Worm (Caenorhabditis elegans) whole organism, L4 larva: Measurements from ENCODE around the gene R144.12.

Experiments
- D1046.2 ChIP-seq: fragments of 200-800 bp; sonication (Bioruptor generic); IDR thresholded peaks from 2 replicates; pipeline ENCODE4 v1.3.6; 2022; ENCODE audit warnings: missing genetic modification characterization, missing compliant biosample characterization
- F10B5.3 ChIP-seq: sonication (generic microtip); optimal IDR thresholded peaks from 2 replicates; lab custom pipeline; 2016; ENCODE audit warnings: mild to moderate bottlenecking, missing genetic modification characterization, missing compliant biosample characterization
- F26F4.8 ChIP-seq: fragments of 200-800 bp; sonication (Bioruptor generic); conservative IDR thresholded peaks from 2 replicates; pipeline ENCODE4 v1.3.6; 2022; ENCODE audit warnings: missing genetic modification characterization, missing compliant biosample characterization
- F37D6.2 ChIP-seq: sonication (generic microtip); optimal IDR thresholded peaks from 2 replicates; lab custom pipeline; 2016; ENCODE audit warnings: mild to moderate bottlenecking, missing genetic modification characterization, missing compliant biosample characterization
- F44E2.7 ChIP-seq: fragments of 200-800 bp; sonication (Bioruptor generic); IDR thresholded peaks from 2 replicates; pipeline ENCODE4 v2.1.2; 2022; ENCODE audit warnings: missing genetic modification characterization, missing compliant biosample characterization
- F49E8.2 ChIP-seq: sonication (generic microtip); optimal IDR thresholded peaks from 2 replicates; lab custom pipeline; 2016; ENCODE audit warnings: missing compliant biosample characterization, mild to moderate bottlenecking, missing genetic modification characterization, borderline replicate concordance
- Y105C5A.15 ChIP-seq: fragments of 200-800 bp; sonication (Bioruptor generic); IDR thresholded peaks from 2 replicates; pipeline ENCODE4 v1.3.6; 2022; ENCODE audit warnings: missing genetic modification characterization, missing compliant biosample characterization
- Y75B8A.6 ChIP-seq: fragments of 200-800 bp; sonication (Bioruptor generic); IDR thresholded peaks from 2 replicates; pipeline ENCODE4 v1.3.6; 2022; ENCODE audit warnings: missing genetic modification reagents, missing genetic modification characterization, missing compliant biosample characterization
- ZK337.2 ChIP-seq: fragments of 200-800 bp; sonication (Bioruptor generic); IDR thresholded peaks from 2 replicates; pipeline ENCODE4 v1.3.6; 2022; ENCODE audit warnings: missing genetic modification reagents, missing genetic modification characterization, missing compliant biosample characterization
- ZK546.5 ChIP-seq, 2 experiments: sonication (generic microtip); optimal IDR thresholded peaks; 2 replicates each; lab custom pipeline; 2017; ENCODE audit warnings: missing biosample characterization in 2 of 2, missing genetic modification characterization in 2 of 2
- aha-1 ChIP-seq: fragments of 150-350 bp; peaks from one replicate; lab custom pipeline; 2014; ENCODE audit warnings: missing biosample characterization, missing genetic modification characterization
- ama-1 ChIP-seq: fragments of 150-350 bp; optimal IDR thresholded peaks from 2 replicates; lab custom pipeline; 2014; ENCODE audit warnings: inconsistent platforms, mixed read lengths
- attf-4 ChIP-seq: sonication (generic microtip); optimal IDR thresholded peaks from 3 replicates; lab custom pipeline; 2017; ENCODE audit warnings: missing biosample characterization, missing genetic modification characterization
- ceh-44 ChIP-seq: fragments of 200-800 bp; sonication (Bioruptor generic); IDR thresholded peaks from 2 replicates; pipeline ENCODE4 v1.3.6; 2022; ENCODE audit warnings: missing genetic modification reagents, missing genetic modification characterization, missing compliant biosample characterization
- daf-12 ChIP-seq: fragments of 150-350 bp; optimal IDR thresholded peaks from 2 replicates; lab custom pipeline; 2014; ENCODE audit warnings: missing biosample characterization, missing genetic modification reagents, missing genetic modification characterization
- daf-16 ChIP-seq, 3 experiments: sonication (generic microtip); optimal IDR thresholded peaks; 2 replicates each; lab custom pipeline; 2016 to 2017; ENCODE audit warnings: missing genetic modification characterization in 3 of 3, missing genetic modification reagents in 3 of 3, mild to moderate bottlenecking in 2 of 3, missing compliant biosample characterization in 2 of 3, missing biosample characterization in 1 of 3, moderate library complexity in 1 of 3
- daf-19 ChIP-seq: fragments of 200-800 bp; sonication (Bioruptor generic); conservative IDR thresholded peaks from 2 replicates; pipeline ENCODE4 v1.3.6; 2022; ENCODE audit warnings: missing genetic modification characterization, missing compliant biosample characterization
- dmd-6 ChIP-seq: fragments of 200-800 bp; sonication (Bioruptor generic); IDR thresholded peaks from 2 replicates; pipeline ENCODE4 v1.3.6; 2022; ENCODE audit warnings: missing genetic modification reagents, missing genetic modification characterization, missing compliant biosample characterization
- dpl-1 ChIP-seq: fragments of 150-350 bp; optimal IDR thresholded peaks from 2 replicates; lab custom pipeline; 2014; ENCODE audit warnings: missing biosample characterization, missing genetic modification reagents, missing genetic modification characterization
- duxl-1 ChIP-seq: sonication (generic microtip); optimal IDR thresholded peaks from 2 replicates; lab custom pipeline; 2016; ENCODE audit warnings: mild to moderate bottlenecking, missing genetic modification characterization, moderate library complexity, missing compliant biosample characterization; ENCODE audit not compliant: poor library complexity
- egl-43 ChIP-seq: fragments of 200-800 bp; sonication (Bioruptor generic); IDR thresholded peaks from 2 replicates; pipeline ENCODE4 v1.3.6; 2022; ENCODE audit warnings: missing genetic modification reagents, missing genetic modification characterization, missing compliant biosample characterization
- fkh-10 ChIP-seq: fragments of 150-350 bp; optimal IDR thresholded peaks from 2 replicates; lab custom pipeline; 2014; ENCODE audit warnings: missing biosample characterization, missing genetic modification reagents, missing genetic modification characterization
- gei-8 ChIP-seq: fragments of 200-800 bp; sonication (Bioruptor generic); optimal IDR thresholded peaks from 2 replicates; lab custom pipeline; 2018; ENCODE audit warnings: mild to moderate bottlenecking, missing genetic modification characterization, missing compliant biosample characterization
- hlh-11 ChIP-seq: fragments of 200-800 bp; sonication (Bioruptor generic); optimal IDR thresholded peaks from 2 replicates; lab custom pipeline; 2018; ENCODE audit warnings: mild to moderate bottlenecking, missing genetic modification characterization, missing compliant biosample characterization
- jun-1 ChIP-seq: fragments of 150-350 bp; optimal IDR thresholded peaks from 2 replicates; lab custom pipeline; 2014; ENCODE audit warnings: missing biosample characterization, missing genetic modification reagents, missing genetic modification characterization
- lim-7 ChIP-seq: fragments of 200-800 bp; sonication (Bioruptor generic); IDR thresholded peaks from 2 replicates; pipeline ENCODE4 v1.3.6; 2022; ENCODE audit warnings: missing genetic modification characterization, missing compliant biosample characterization
- lin-1 ChIP-seq: fragments of 200-800 bp; sonication (Bioruptor generic); IDR thresholded peaks from 2 replicates; pipeline ENCODE4 v1.3.6; 2022; ENCODE audit warnings: missing genetic modification reagents, missing genetic modification characterization, missing compliant biosample characterization
- lin-15B ChIP-seq: fragments of 150-350 bp; sonication (generic microtip); optimal IDR thresholded peaks from 3 replicates; lab custom pipeline; 2014; ENCODE audit warnings: missing biosample characterization, missing genetic modification characterization
- lin-38 ChIP-seq: fragments of 200-800 bp; sonication (Bioruptor generic); IDR thresholded peaks from 2 replicates; pipeline ENCODE4 v1.3.6; 2022; ENCODE audit warnings: missing genetic modification reagents, missing genetic modification characterization, missing compliant biosample characterization
- lin-39 ChIP-seq: fragments of 150-350 bp; optimal IDR thresholded peaks from 2 replicates; lab custom pipeline; 2014; ENCODE audit warnings: missing biosample characterization, missing genetic modification reagents, missing genetic modification characterization
- madf-9 ChIP-seq: fragments of 200-800 bp; sonication (Bioruptor generic); conservative IDR thresholded peaks from 2 replicates; pipeline ENCODE4 v1.3.6; 2022; ENCODE audit warnings: missing genetic modification reagents, missing genetic modification characterization, missing compliant biosample characterization
- mdl-1 ChIP-seq, 2 experiments: fragments of 150-350 bp in 1 of 2; sonication (generic microtip) in 1 of 2; optimal IDR thresholded peaks; 2 replicates each; lab custom pipeline; 2014 to 2017; ENCODE audit warnings: missing biosample characterization in 2 of 2, missing genetic modification characterization in 2 of 2
- mdt-29 ChIP-seq: fragments of 200-800 bp; sonication (Bioruptor generic); IDR thresholded peaks from 2 replicates; pipeline ENCODE4 v1.3.6; 2022; ENCODE audit warnings: missing genetic modification reagents, missing genetic modification characterization, missing compliant biosample characterization
- nhr-102 ChIP-seq: sonication (generic microtip); optimal IDR thresholded peaks from 2 replicates; lab custom pipeline; 2016; ENCODE audit warnings: mild to moderate bottlenecking, missing genetic modification characterization, moderate library complexity, missing compliant biosample characterization
- nhr-11 ChIP-seq: fragments of 150-350 bp; optimal IDR thresholded peaks from 2 replicates; lab custom pipeline; 2014; ENCODE audit warnings: missing biosample characterization, missing genetic modification characterization
- nhr-111 ChIP-seq: fragments of 200-800 bp; sonication (Bioruptor generic); optimal IDR thresholded peaks from 2 replicates; lab custom pipeline; 2018; ENCODE audit warnings: mild to moderate bottlenecking, missing genetic modification characterization, missing compliant biosample characterization
- nhr-48 ChIP-seq: sonication (generic microtip); optimal IDR thresholded peaks from 2 replicates; lab custom pipeline; 2016; ENCODE audit warnings: mild to moderate bottlenecking, missing genetic modification characterization, missing compliant biosample characterization
- nhr-76 ChIP-seq: fragments of 150-350 bp; optimal IDR thresholded peaks from 2 replicates; lab custom pipeline; 2014; ENCODE audit warnings: missing biosample characterization, missing genetic modification characterization
- php-3 ChIP-seq: fragments of 200-800 bp; sonication (Bioruptor generic); IDR thresholded peaks from 2 replicates; pipeline ENCODE4 v1.3.6; 2022; ENCODE audit warnings: missing genetic modification reagents, missing genetic modification characterization, missing compliant biosample characterization
- rbr-2 ChIP-seq: sonication (generic microtip); optimal IDR thresholded peaks from 2 replicates; lab custom pipeline; 2016; ENCODE audit warnings: missing genotype, missing genetic modification characterization, missing compliant biosample characterization
- sdz-12 ChIP-seq: fragments of 200-800 bp; sonication (Bioruptor generic); optimal IDR thresholded peaks from 2 replicates; lab custom pipeline; 2018; ENCODE audit warnings: mild to moderate bottlenecking, missing genetic modification characterization, missing compliant biosample characterization
- skn-1 ChIP-seq: fragments of 150-350 bp; optimal IDR thresholded peaks from 2 replicates; lab custom pipeline; 2014; ENCODE audit warnings: missing biosample characterization, missing genetic modification characterization
- snpc-1.2 ChIP-seq: fragments of 200-800 bp; sonication (Bioruptor generic); IDR thresholded peaks from 2 replicates; pipeline ENCODE4 v1.3.6; 2022; ENCODE audit warnings: missing genetic modification reagents, missing genetic modification characterization, missing compliant biosample characterization
- snpc-4 ChIP-seq: fragments of 150-350 bp; optimal IDR thresholded peaks from 2 replicates; lab custom pipeline; 2014; ENCODE audit warnings: missing biosample characterization, missing genetic modification characterization
- spr-1 ChIP-seq: sonication (generic microtip); optimal IDR thresholded peaks from 2 replicates; lab custom pipeline; 2016; ENCODE audit warnings: mild to moderate bottlenecking, missing genetic modification characterization, missing compliant biosample characterization
- spr-3 ChIP-seq: fragments of 200-800 bp; sonication (Bioruptor generic); optimal IDR thresholded peaks from 2 replicates; lab custom pipeline; 2018; ENCODE audit warnings: mild to moderate bottlenecking, missing genetic modification characterization, missing compliant biosample characterization
- unc-130 ChIP-seq: sonication (generic microtip); optimal IDR thresholded peaks from 2 replicates; lab custom pipeline; 2016; ENCODE audit warnings: missing genetic modification reagents, missing genetic modification characterization, missing compliant biosample characterization
- unc-39 ChIP-seq: sonication (generic microtip); optimal IDR thresholded peaks from 2 replicates; lab custom pipeline; 2017; ENCODE audit warnings: missing biosample characterization, missing genetic modification characterization
- unc-62 ChIP-seq, 3 experiments: fragments of 150-350 bp in 1 of 3; sonication (generic microtip); optimal IDR thresholded peaks in 2 of 3; peaks in 1 of 3; 1 replicate in 1 of 3; 2 replicates in 2 of 3; lab custom pipeline; 2014 to 2017; ENCODE audit warnings: missing biosample characterization in 3 of 3, missing genetic modification characterization in 3 of 3, missing genetic modification reagents in 3 of 3, missing genotype in 1 of 3
- zfp-3 ChIP-seq: fragments of 200-800 bp; sonication (Bioruptor generic); conservative IDR thresholded peaks from 2 replicates; pipeline ENCODE4 v1.3.6; 2022; ENCODE audit warnings: missing genetic modification reagents, missing genetic modification characterization, missing compliant biosample characterization
- ztf-11 ChIP-seq: fragments of 150-350 bp; optimal IDR thresholded peaks from 2 replicates; lab custom pipeline; 2014; ENCODE audit warnings: missing biosample characterization, missing genetic modification characterization

Gene R144.12

DNA sequence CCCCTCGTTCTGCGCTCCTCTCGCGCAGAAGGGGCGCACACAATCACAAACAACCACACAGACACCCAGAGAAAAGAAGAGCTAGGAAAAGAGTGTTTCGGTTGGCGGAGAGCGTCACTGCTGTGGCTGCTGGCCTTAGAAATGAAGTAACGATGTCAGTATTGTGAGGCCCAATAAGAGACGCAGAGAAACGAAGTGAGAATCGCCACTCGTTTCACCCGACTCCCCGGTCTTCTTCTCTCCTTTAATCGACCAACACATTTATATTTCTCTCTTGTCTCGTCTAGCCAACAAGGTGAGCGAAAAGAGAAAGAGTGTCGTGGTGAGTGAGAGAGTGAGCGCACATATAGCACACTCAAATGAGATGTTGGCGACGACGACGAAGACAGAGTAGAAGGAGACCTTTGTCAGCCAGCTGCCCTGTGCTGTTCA, 7.2 kb upstream of the R144.12 start (continued):
- no peak for TF ChIP-seq ama-1 (lab: Kevin White, UChicago)
- peak; percentile 70 for TF ChIP-seq fkh-10
- no peak for TF ChIP-seq lin-15B
- peak; percentile 48 for TF ChIP-seq nhr-102 (tag; lab: Kevin White, UChicago)
- TF ChIP-seq php-3: peak; percentile 71; the same call in 1 of the 2 replicates
- peak; percentile 56 for TF ChIP-seq dpl-1
- no peak for TF ChIP-seq F49E8.2
- TF ChIP-seq daf-19: no peak
- TF ChIP-seq Y75B8A.6 (GFP tag; lab: Robert Waterston, UW): no peak
- TF ChIP-seq madf-9 (GFP tag; lab: Robert Waterston, UW): no peak
- no peak for TF ChIP-seq nhr-111
- TF ChIP-seq rbr-2 (tag; lab: Kevin White, UChicago): peak; percentile 90
- no peak for TF ChIP-seq skn-1 (tag; lab: Kevin White, UChicago)
- no peak for TF ChIP-seq ceh-44 (GFP tag; lab: Robert Waterston, UW)
- no peak for TF ChIP-seq zfp-3 (GFP tag; lab: Robert Waterston, UW)
- TF ChIP-seq lim-7 (GFP tag; lab: Robert Waterston, UW): 0 out of 2 replicates have a peak, but pooled peaks have one; percentile 35
- TF ChIP-seq aha-1 (tag; lab: Kevin White, UChicago): peak; percentile 98
- TF ChIP-seq spr-3 (GFP tag; lab: Kevin White, UChicago): no peak
- TF ChIP-seq lin-39 (tag; lab: Kevin White, UChicago): no peak
- TF ChIP-seq spr-1 (tag; lab: Kevin White, UChicago): peak; percentile 54
- TF ChIP-seq Y105C5A.15: no peak
- no peak for TF ChIP-seq daf-12 (tag; lab: Kevin White, UChicago)
- peak in 1 of 2 experiments; percentile 99 for TF ChIP-seq unc-62 (GFP tag; optimal IDR thresholded peaks at IDR 0.05 in 1 of 2; lab: Kevin White, UChicago)
- no peak for TF ChIP-seq unc-62 (tag; optimal IDR thresholded peaks at IDR 0.05; lab: Kevin White, UChicago)
- TF ChIP-seq gei-8: peak; percentile 21
- TF ChIP-seq ztf-11 (tag; lab: Kevin White, UChicago): no peak
- peak; percentile 22 to 27 for TF ChIP-seq daf-16 (GFP tag; optimal IDR thresholded peaks at IDR 0.05; lab: Kevin White, UChicago)
- TF ChIP-seq daf-16 (tag; optimal IDR thresholded peaks at IDR 0.05; lab: Kevin White, UChicago): peak; percentile 17
- peak; percentile 85 for TF ChIP-seq F37D6.2
- TF ChIP-seq nhr-48: peak; percentile 58
- peak; percentile 32; the same call in 1 of the 2 replicates for TF ChIP-seq lin-1
- no peak; the same call in none of the 2 replicates for TF ChIP-seq egl-43
- TF ChIP-seq unc-130: no peak
- no peak for TF ChIP-seq nhr-76 (tag; lab: Kevin White, UChicago)
- TF ChIP-seq ZK546.5 (tag; optimal IDR thresholded peaks at IDR 0.05; lab: Kevin White, UChicago): no peak
- TF ChIP-seq ZK337.2 (GFP tag; lab: Robert Waterston, UW): no peak
- TF ChIP-seq snpc-4 (tag; lab: Kevin White, UChicago): no peak
- no peak for TF ChIP-seq sdz-12 (GFP tag; lab: Kevin White, UChicago)
- TF ChIP-seq F44E2.7: no peak
- no peak for TF ChIP-seq attf-4
- peak; percentile 94 for TF ChIP-seq nhr-11
- TF ChIP-seq F10B5.3 (tag; lab: Kevin White, UChicago): no peak
- peak; percentile 67 for TF ChIP-seq lin-38
- TF ChIP-seq mdt-29 (GFP tag; lab: Robert Waterston, UW): no peak
- no peak for TF ChIP-seq duxl-1
- peak; percentile 64 for TF ChIP-seq dmd-6 (GFP tag; lab: Robert Waterston, UW)
- TF ChIP-seq snpc-1.2: no peak
- peak; percentile 42 to 78 for TF ChIP-seq mdl-1 (tag; optimal IDR thresholded peaks at IDR 0.05; lab: Kevin White, UChicago)
- TF ChIP-seq D1046.2 (GFP tag; lab: Robert Waterston, UW): no peak
- no peak for TF ChIP-seq F26F4.8
- TF ChIP-seq jun-1 (tag; lab: Kevin White, UChicago): no peak
- TF ChIP-seq hlh-11 (tag; lab: Kevin White, UChicago): peak; percentile 94
- TF ChIP-seq unc-39: no peak
